Fruit fly (Drosophila melanogaster) whole organism, embryonic: ENCODE results near the gene GstZ1.

Source experiments
- ATbp ChIP-seq: fragments of 200-800 bp; sonication (Bioruptor generic); optimal IDR thresholded peaks from 2 replicates; lab custom pipeline; 2017; ENCODE audit warnings: missing biosample characterization, mild to moderate bottlenecking, missing genetic modification characterization, missing genetic modification reagents
- B-H2 ChIP-seq: fragments of 200-800 bp; sonication (Bioruptor generic); optimal IDR thresholded peaks from 2 replicates; lab custom pipeline; 2018; ENCODE audit warnings: missing biosample characterization, mild to moderate bottlenecking, missing genetic modification characterization
- BEAF-32 ChIP-seq: fragments of 200-800 bp; sonication (Bioruptor generic); optimal IDR thresholded peaks from 3 replicates; lab custom pipeline; 2017; ENCODE audit warnings: missing biosample characterization, missing genetic modification characterization, mild to moderate bottlenecking, moderate library complexity, missing genetic modification reagents
- Bteb2 ChIP-seq: fragments of 200-800 bp; sonication (Bioruptor generic); optimal IDR thresholded peaks from 2 replicates; lab custom pipeline; 2016; ENCODE audit warnings: missing biosample characterization, missing genetic modification characterization
- CG10366 ChIP-seq: fragments of 200-800 bp; sonication (Bioruptor generic); IDR thresholded peaks from 2 replicates; pipeline ENCODE4 v1.3.6; 2022; ENCODE audit warnings: missing biosample characterization, missing genetic modification characterization
- CG11093 ChIP-seq: fragments of 200-800 bp; sonication (Bioruptor generic); IDR thresholded peaks from 3 replicates; pipeline ENCODE4 v1.3.6; 2022; ENCODE audit warnings: missing biosample characterization, missing genetic modification characterization
- CG12391 ChIP-seq: fragments of 200-800 bp; sonication (Bioruptor generic); optimal IDR thresholded peaks from 3 replicates; lab custom pipeline; 2018; ENCODE audit warnings: missing biosample characterization, mild to moderate bottlenecking, missing genetic modification characterization, moderate library complexity
- CG13287 ChIP-seq: fragments of 200-800 bp; sonication (Bioruptor generic); IDR thresholded peaks from 2 replicates; pipeline ENCODE4 v1.3.6; 2022; ENCODE audit warnings: missing biosample characterization, missing genetic modification characterization; ENCODE audit not compliant: partially characterized antibody
- CG13894 ChIP-seq: fragments of 200-800 bp; sonication (Bioruptor generic); optimal IDR thresholded peaks from 3 replicates; lab custom pipeline; 2018; ENCODE audit warnings: missing biosample characterization, mild to moderate bottlenecking, missing genetic modification characterization, moderate library complexity
- CG14050 ChIP-seq: fragments of 200-800 bp; sonication (Bioruptor generic); IDR thresholded peaks from 3 replicates; pipeline ENCODE4 v1.3.6; 2022; ENCODE audit warnings: missing biosample characterization, missing genetic modification characterization
- CG14667 ChIP-seq: fragments of 200-800 bp; sonication (Bioruptor generic); IDR thresholded peaks from 2 replicates; pipeline ENCODE4 v1.3.6; 2022; ENCODE audit warnings: missing biosample characterization, missing genetic modification characterization
- CG2116 ChIP-seq: fragments of 200-800 bp; sonication (Bioruptor generic); optimal IDR thresholded peaks from 3 replicates; lab custom pipeline; 2018; ENCODE audit warnings: missing biosample characterization, mild to moderate bottlenecking, missing genetic modification characterization
- CG33213 ChIP-seq: fragments of 200-800 bp; sonication (Bioruptor generic); optimal IDR thresholded peaks from 3 replicates; lab custom pipeline; 2016; ENCODE audit warnings: missing biosample characterization, missing genetic modification characterization
- CG3726 ChIP-seq: fragments of 200-800 bp; sonication (Bioruptor generic); IDR thresholded peaks from 3 replicates; pipeline ENCODE4, ENCODE4 v1.3.6; 2022; ENCODE audit warnings: missing biosample characterization, missing genetic modification characterization
- CG3995 ChIP-seq: fragments of 200-800 bp; sonication (Bioruptor generic); optimal IDR thresholded peaks from 3 replicates; lab custom pipeline; 2016; ENCODE audit warnings: missing biosample characterization, missing genetic modification characterization
- CG42726 ChIP-seq: fragments of 200-800 bp; sonication (Bioruptor generic); IDR thresholded peaks from 2 replicates; pipeline ENCODE4 v1.3.6; 2022; ENCODE audit warnings: missing biosample characterization, missing genetic modification characterization; ENCODE audit not compliant: partially characterized antibody
- CG4328 ChIP-seq: fragments of 200-800 bp; sonication (Bioruptor generic); optimal IDR thresholded peaks from 3 replicates; lab custom pipeline; 2017; ENCODE audit warnings: missing biosample characterization, missing genetic modification reagents, missing genetic modification characterization
- CG4617 ChIP-seq: fragments of 200-800 bp; sonication (Bioruptor generic); optimal IDR thresholded peaks from 3 replicates; lab custom pipeline; 2016; ENCODE audit warnings: missing biosample characterization, missing genetic modification characterization, borderline replicate concordance
- CG4730 ChIP-seq: fragments of 200-800 bp; sonication (Bioruptor generic); IDR thresholded peaks from 2 replicates; pipeline ENCODE4 v1.3.6; 2022; ENCODE audit warnings: missing biosample characterization, missing genetic modification characterization
- CG7786 ChIP-seq: fragments of 200-800 bp; sonication (Bioruptor generic); optimal IDR thresholded peaks from 2 replicates; lab custom pipeline; 2016; ENCODE audit warnings: missing biosample characterization, missing genetic modification characterization
- CG7928 ChIP-seq: fragments of 200-800 bp; sonication (Bioruptor generic); optimal IDR thresholded peaks from 2 replicates; lab custom pipeline; 2017; ENCODE audit warnings: missing biosample characterization, mild to moderate bottlenecking, missing genetic modification characterization
- CHES-1-like ChIP-seq: fragments of 200-800 bp; sonication (Bioruptor generic); optimal IDR thresholded peaks from 2 replicates; lab custom pipeline; 2016; ENCODE audit warnings: missing biosample characterization, missing genetic modification characterization
- Dip3 ChIP-seq: fragments of 200-800 bp; sonication (Bioruptor generic); optimal IDR thresholded peaks from 3 replicates; lab custom pipeline; 2016; ENCODE audit warnings: missing biosample characterization, missing genetic modification characterization
- Fer1 ChIP-seq: fragments of 200-800 bp; sonication (Bioruptor generic); optimal IDR thresholded peaks from 2 replicates; lab custom pipeline; 2017; ENCODE audit warnings: missing biosample characterization, mild to moderate bottlenecking, missing genetic modification characterization
- Gsc ChIP-seq: fragments of 200-800 bp; sonication (Bioruptor generic); IDR thresholded peaks from 2 replicates; pipeline ENCODE4 v1.3.6; 2022; ENCODE audit warnings: missing biosample characterization, missing genetic modification characterization
- Gug ChIP-seq: fragments of 200-800 bp; sonication (Bioruptor generic); IDR thresholded peaks from 4 replicates; pipeline ENCODE4 v1.3.6; 2022; ENCODE audit warnings: missing biosample characterization, missing genetic modification characterization
- Hr3 ChIP-seq: fragments of 200-800 bp; sonication (Bioruptor generic); optimal IDR thresholded peaks from 3 replicates; lab custom pipeline; 2016; ENCODE audit warnings: missing biosample characterization, missing genetic modification characterization
- Myb ChIP-seq: fragments of 200-800 bp; sonication (Bioruptor generic); optimal IDR thresholded peaks from 2 replicates; lab custom pipeline; 2016; ENCODE audit warnings: missing biosample characterization, missing genetic modification characterization
- Neu2 ChIP-seq: fragments of 200-800 bp; sonication (Bioruptor generic); optimal IDR thresholded peaks from 3 replicates; lab custom pipeline; 2016; ENCODE audit warnings: missing biosample characterization, missing genetic modification characterization, borderline replicate concordance
- Opbp ChIP-seq: fragments of 200-800 bp; sonication (Bioruptor generic); IDR thresholded peaks from 3 replicates; pipeline ENCODE4 v1.3.6; 2022; ENCODE audit warnings: missing biosample characterization, missing genetic modification characterization; ENCODE audit not compliant: partially characterized antibody
- Optix ChIP-seq: fragments of 200-800 bp; sonication (Bioruptor generic); IDR thresholded peaks from 3 replicates; pipeline ENCODE4 v1.3.6; 2022; ENCODE audit warnings: missing biosample characterization, missing genetic modification characterization
- Ptx1 ChIP-seq: fragments of 200-800 bp; sonication (Bioruptor generic); IDR thresholded peaks from 2 replicates; pipeline ENCODE4 v1.3.6; 2022; ENCODE audit warnings: missing biosample characterization, missing genetic modification characterization
- Sin3A ChIP-seq: fragments of >200 bp; optimal IDR thresholded peaks from 2 replicates; lab custom pipeline; 2018
- Ssrp ChIP-seq: fragments of 200-800 bp; sonication (Bioruptor generic); optimal IDR thresholded peaks from 2 replicates; lab custom pipeline; 2018; ENCODE audit warnings: missing biosample characterization, mild to moderate bottlenecking, missing genetic modification characterization, moderate library complexity
- ap ChIP-seq: fragments of 200-800 bp; sonication (Bioruptor generic); IDR thresholded peaks from 2 replicates; pipeline ENCODE4 v1.3.6; 2022; ENCODE audit warnings: missing biosample characterization, missing genetic modification characterization
- ara ChIP-seq: fragments of 200-800 bp; sonication (Bioruptor generic); IDR thresholded peaks from 2 replicates; pipeline ENCODE4 v1.3.6; 2022; ENCODE audit warnings: missing biosample characterization, missing genetic modification characterization
- chinmo ChIP-seq: fragments of 200-800 bp; sonication (Bioruptor generic); IDR thresholded peaks from 4 replicates; pipeline ENCODE4 v1.3.6; 2022; ENCODE audit warnings: missing biosample characterization, missing genetic modification characterization; ENCODE audit not compliant: partially characterized antibody
- ewg ChIP-seq: fragments of 200-800 bp; sonication (Bioruptor generic); optimal IDR thresholded peaks from 3 replicates; lab custom pipeline; 2017; ENCODE audit warnings: mild to moderate bottlenecking, missing biosample characterization, missing genetic modification reagents, missing genetic modification characterization
- ftz-f1 ChIP-seq: fragments of 200-800 bp; sonication (Bioruptor generic); optimal IDR thresholded peaks from 2 replicates; lab custom pipeline; 2016; ENCODE audit warnings: missing biosample characterization, missing genetic modification characterization
- gcm ChIP-seq: fragments of 200-800 bp; sonication (Bioruptor generic); optimal IDR thresholded peaks from 2 replicates; lab custom pipeline; 2019; ENCODE audit warnings: missing biosample characterization, mild to moderate bottlenecking, missing genetic modification characterization, moderate library complexity
- gcm2 ChIP-seq: fragments of 200-800 bp; sonication (Bioruptor generic); optimal IDR thresholded peaks from 2 replicates; lab custom pipeline; 2016; ENCODE audit warnings: missing biosample characterization, missing genetic modification characterization
- gsb-n ChIP-seq: fragments of 200-800 bp; sonication (Bioruptor generic); optimal IDR thresholded peaks from 3 replicates; lab custom pipeline; 2018; ENCODE audit warnings: missing biosample characterization, mild to moderate bottlenecking, missing genetic modification characterization
- knrl ChIP-seq: fragments of 200-800 bp; sonication (Bioruptor generic); IDR thresholded peaks from 3 replicates; pipeline ENCODE4 v1.3.6; 2022; ENCODE audit warnings: missing biosample characterization, missing genetic modification characterization; ENCODE audit not compliant: partially characterized antibody
- nerfin-1 ChIP-seq: fragments of 200-800 bp; sonication (Bioruptor generic); optimal IDR thresholded peaks from 3 replicates; lab custom pipeline; 2019; ENCODE audit warnings: missing biosample characterization, mild to moderate bottlenecking, missing genetic modification characterization, moderate library complexity
- onecut ChIP-seq: fragments of 200-800 bp; sonication (Bioruptor generic); IDR thresholded peaks from 2 replicates; pipeline ENCODE4 v1.3.6; 2022; ENCODE audit warnings: missing biosample characterization, missing genetic modification characterization
- pb ChIP-seq: fragments of 200-800 bp; sonication (Bioruptor generic); optimal IDR thresholded peaks from 3 replicates; lab custom pipeline; 2016; ENCODE audit warnings: missing biosample characterization, missing genetic modification characterization
- psq ChIP-seq: fragments of 200-800 bp; sonication (Bioruptor generic); optimal IDR thresholded peaks from 2 replicates; lab custom pipeline; 2017; ENCODE audit warnings: missing biosample characterization, missing genetic modification characterization
- ro ChIP-seq: fragments of 200-800 bp; sonication (Bioruptor generic); IDR thresholded peaks from 2 replicates; pipeline ENCODE4 v1.3.6; 2022; ENCODE audit warnings: missing biosample characterization, missing genetic modification characterization
- toy ChIP-seq: fragments of 200-800 bp; sonication (Bioruptor generic); IDR thresholded peaks from 2 replicates; pipeline ENCODE4 v1.3.6; 2022; ENCODE audit warnings: missing biosample characterization, missing genetic modification characterization
- usp ChIP-seq: fragments of >200 bp; optimal IDR thresholded peaks from 2 replicates; lab custom pipeline; 2017; ENCODE audit warnings: missing biosample characterization, missing genetic modification characterization
- wek ChIP-seq: fragments of 200-800 bp; sonication (Bioruptor generic); optimal IDR thresholded peaks from 3 replicates; lab custom pipeline; 2018; ENCODE audit warnings: missing biosample characterization, mild to moderate bottlenecking, missing genetic modification characterization, moderate library complexity

Gene GstZ1

dm6 chr3R:9496748-9497147 lies 40.4 kb upstream of the GstZ1 start (continued):
- TF ChIP-seq Gug (GFP tag; lab: Robert Waterston, UW): peak; percentile 57; the same call in 2 of the 4 replicates
- TF ChIP-seq ro: no peak
- TF ChIP-seq CG12391: peak; percentile 67
- TF ChIP-seq knrl (GFP tag; lab: Robert Waterston, UW): peak; percentile 69; the same call in 1 of the 3 replicates
- no peak for TF ChIP-seq CG14050 (GFP tag; lab: Robert Waterston, UW)
- TF ChIP-seq ATbp: no peak
- peak; percentile 71 for TF ChIP-seq CG42726 (GFP tag; lab: Robert Waterston, UW)
- peak; percentile 19 for TF ChIP-seq wek (GFP tag; lab: Kevin White, UChicago)
- peak; percentile 27 for TF ChIP-seq gcm (GFP tag; lab: Kevin White, UChicago)
- TF ChIP-seq Gsc (GFP tag; lab: Robert Waterston, UW): no peak
- no peak for TF ChIP-seq CG11093 (GFP tag; lab: Robert Waterston, UW)
- TF ChIP-seq Hr3 (GFP tag; lab: Kevin White, UChicago): peak; percentile 68
- no peak for TF ChIP-seq ap (GFP tag; lab: Robert Waterston, UW)
- TF ChIP-seq CG7786 (GFP tag; lab: Kevin White, UChicago): peak; percentile 82
- TF ChIP-seq usp (GFP tag; lab: Kevin White, UChicago): no peak
- no peak for TF ChIP-seq Optix (GFP tag; lab: Robert Waterston, UW)
- no peak for TF ChIP-seq Sin3A
- peak; percentile 78 for TF ChIP-seq Dip3 (GFP tag; lab: Kevin White, UChicago)
- peak; percentile 44; the same call in 1 of the 2 replicates for TF ChIP-seq CG10366 (GFP tag; lab: Robert Waterston, UW)
- peak; percentile 54; the same call in 2 of the 4 replicates for TF ChIP-seq chinmo (GFP tag; lab: Robert Waterston, UW)
- TF ChIP-seq pb (GFP tag; lab: Kevin White, UChicago): peak; percentile 58
- peak; percentile 81 for TF ChIP-seq Bteb2
- no peak for TF ChIP-seq onecut
- TF ChIP-seq gsb-n (tag; lab: Kevin White, UChicago): peak; percentile 46
- TF ChIP-seq CG33213 (GFP tag; lab: Kevin White, UChicago): peak; percentile 90
- TF ChIP-seq ftz-f1 (GFP tag; lab: Kevin White, UChicago): peak; percentile 48
- peak; percentile 95 for TF ChIP-seq B-H2 (GFP tag; lab: Kevin White, UChicago)
- peak; percentile 81 for TF ChIP-seq CG2116 (GFP tag; lab: Kevin White, UChicago)
- TF ChIP-seq toy (GFP tag; lab: Robert Waterston, UW): no peak
- TF ChIP-seq CG13894 (tag; lab: Kevin White, UChicago): peak; percentile 87
- peak; percentile 51 for TF ChIP-seq ewg (GFP tag; lab: Kevin White, UChicago)
- peak; percentile 32; the same call in 1 of the 2 replicates for TF ChIP-seq ara (GFP tag; lab: Robert Waterston, UW)
- TF ChIP-seq CG4328 (GFP tag; lab: Kevin White, UChicago): peak; percentile 36
- no peak for TF ChIP-seq CG3726 (GFP tag; lab: Robert Waterston, UW)
- TF ChIP-seq gcm2 (GFP tag; lab: Kevin White, UChicago): peak; percentile 49
- TF ChIP-seq Myb: peak; percentile 86
- TF ChIP-seq BEAF-32 (GFP tag; lab: Kevin White, UChicago): peak; percentile 58
- peak; percentile 81 for TF ChIP-seq CG13287 (GFP tag; lab: Robert Waterston, UW)
- TF ChIP-seq Fer1 (GFP tag; lab: Kevin White, UChicago): peak; percentile 75
- no peak for TF ChIP-seq CG4617 (GFP tag; lab: Kevin White, UChicago)
- no peak for TF ChIP-seq CG14667 (GFP tag; lab: Robert Waterston, UW)
- peak; percentile 76 for TF ChIP-seq Ptx1
- TF ChIP-seq CG3995 (GFP tag; lab: Kevin White, UChicago): peak; percentile 59
- peak; percentile 7 for TF ChIP-seq Ssrp (tag; lab: Kevin White, UChicago)
- peak; percentile 82 for TF ChIP-seq CHES-1-like
- peak; percentile 46; the same call in 1 of the 2 replicates for TF ChIP-seq CG4730
- TF ChIP-seq psq (GFP tag; lab: Kevin White, UChicago): peak; percentile 44
- peak; percentile 39 for TF ChIP-seq Neu2 (GFP tag; lab: Kevin White, UChicago)
- peak; percentile 50 for TF ChIP-seq nerfin-1 (tag; lab: Kevin White, UChicago)
- peak; percentile 38 for TF ChIP-seq CG7928 (GFP tag; lab: Kevin White, UChicago)
- peak; percentile 70 for TF ChIP-seq Opbp (GFP tag; lab: Robert Waterston, UW)
